Fruit fly (Drosophila melanogaster): ENCODE measurements around the gene CG4045.
A peak's percentile ranks its signal among the peaks of the same experiment; 100 is the strongest.

CG4045 gene

dm6 chrX:2073325-2073724 lies 2.4 kb downstream of the CG4045 start, which contains the start of gene CG4199 (continued):
- TF ChIP-seq YL-1 (GFP tag; optimal IDR thresholded peaks at IDR 0.05) = peak; percentile 24
- TF ChIP-seq pzg (GFP tag; optimal IDR thresholded peaks at IDR 0.05) = peak; percentile 89
- no peak for TF ChIP-seq sqz (GFP tag; optimal IDR thresholded peaks at IDR 0.05)
- peak; percentile 32 for TF ChIP-seq Lhr (GFP tag; optimal IDR thresholded peaks at IDR 0.05)
- TF ChIP-seq Adf1 (GFP tag; IDR thresholded peaks at IDR 0.05) = no peak
- no peak for TF ChIP-seq Chrac-16 (GFP tag; optimal IDR thresholded peaks at IDR 0.05)
- TF ChIP-seq CG4617 (GFP tag; optimal IDR thresholded peaks at IDR 0.05; ENCODE audit: borderline replicate concordance) = peak; percentile 23
- TF ChIP-seq Jarid2 (GFP tag; optimal IDR thresholded peaks at IDR 0.05) = peak; percentile 18
- TF ChIP-seq E2f2 (GFP tag; IDR thresholded peaks at IDR 0.05) = peak; percentile 80
- no peak for TF ChIP-seq CG6689 (GFP tag; IDR thresholded peaks at IDR 0.05)
- no peak for TF ChIP-seq kay (GFP tag; optimal IDR thresholded peaks at IDR 0.05)
- no peak for TF ChIP-seq CG17328 (GFP tag; IDR thresholded peaks at IDR 0.05)
- no peak for TF ChIP-seq lov (optimal IDR thresholded peaks at IDR 0.05)
- 0 out of 3 replicates have a peak, but pooled peaks have one; percentile 12 for TF ChIP-seq lov (GFP tag; IDR thresholded peaks at IDR 0.05)
- TF ChIP-seq MESR4 (GFP tag; optimal IDR thresholded peaks at IDR 0.05) = peak; percentile 70
- TF ChIP-seq CG17829 (tag; optimal IDR thresholded peaks at IDR 0.05) = peak; percentile 18
- peak; percentile 67 for TF ChIP-seq Sry-δ (GFP tag; optimal IDR thresholded peaks at IDR 0.05)
- peak; percentile 48 for TF ChIP-seq CG14710 (tag; optimal IDR thresholded peaks at IDR 0.05)
- peak; percentile 5 for TF ChIP-seq ac (GFP tag; optimal IDR thresholded peaks at IDR 0.05)
- peak; percentile 19; the same call in 1 of the 2 replicates for TF ChIP-seq onecut (GFP tag; IDR thresholded peaks at IDR 0.05)
- TF ChIP-seq CG2202 (tag; optimal IDR thresholded peaks at IDR 0.05) = no peak
- TF ChIP-seq CTCF (GFP tag; optimal IDR thresholded peaks at IDR 0.05) = peak; percentile 51
- peak; percentile 39 for TF ChIP-seq stwl (tag; optimal IDR thresholded peaks at IDR 0.05)
- peak; percentile 5 for TF ChIP-seq ems (GFP tag; optimal IDR thresholded peaks at IDR 0.05)
- TF ChIP-seq Bdp1 (GFP tag; optimal IDR thresholded peaks at IDR 0.05) = no peak
- peak; percentile 48 for TF ChIP-seq CG2116 (GFP tag; optimal IDR thresholded peaks at IDR 0.05)
- TF ChIP-seq slbo (GFP tag; IDR thresholded peaks at IDR 0.05) = peak; percentile 34; the same call in 1 of the 2 replicates
- TF ChIP-seq ftz-f1 (GFP tag; optimal IDR thresholded peaks at IDR 0.05) = peak; percentile 41
- peak; percentile 35; the same call in 1 of the 2 replicates for TF ChIP-seq unc-4 (GFP tag; IDR thresholded peaks at IDR 0.05; ENCODE audit: partially characterized antibody)
- TF ChIP-seq fu2 (GFP tag; optimal IDR thresholded peaks at IDR 0.05) = peak; percentile 10
- 0 out of 3 replicates have a peak, but pooled peaks have one; percentile 36 for TF ChIP-seq hb (GFP tag; IDR thresholded peaks at IDR 0.05; ENCODE audit: partially characterized antibody)
- peak; percentile 46 for TF ChIP-seq Rfx (GFP tag; IDR thresholded peaks at IDR 0.05)
- TF ChIP-seq Ets97D (GFP tag; optimal IDR thresholded peaks at IDR 0.05) = peak; percentile 41
- TF ChIP-seq Taf1 (GFP tag; IDR thresholded peaks at IDR 0.05) = no peak
- peak; percentile 24 for TF ChIP-seq nmo (GFP tag; optimal IDR thresholded peaks at IDR 0.05)
- TF ChIP-seq CG15514 (GFP tag; optimal IDR thresholded peaks at IDR 0.05) = peak; percentile 96
- peak; percentile 49 for TF ChIP-seq BEAF-32 (GFP tag; optimal IDR thresholded peaks at IDR 0.05)
- TF ChIP-seq MBD-R2 (GFP tag; IDR thresholded peaks at IDR 0.05) = peak; percentile 95
- peak; percentile 9 for TF ChIP-seq CG34376 (GFP tag; optimal IDR thresholded peaks at IDR 0.05)
- peak; percentile 6 for TF ChIP-seq jumu (GFP tag; optimal IDR thresholded peaks at IDR 0.05)
- no peak for TF ChIP-seq Ssrp (tag; optimal IDR thresholded peaks at IDR 0.05)
- no peak for TF ChIP-seq HLH3B (GFP tag; IDR thresholded peaks at IDR 0.05)
- TF ChIP-seq CG12659 (GFP tag; optimal IDR thresholded peaks at IDR 0.05) = peak; percentile 47
- peak; percentile 72 for TF ChIP-seq Ets65A (GFP tag)
- TF ChIP-seq CHES-1-like (GFP tag; optimal IDR thresholded peaks at IDR 0.05) = peak; percentile 52
- TF ChIP-seq Drgx (GFP tag; IDR thresholded peaks at IDR 0.05) = peak; percentile 20; the same call in 1 of the 2 replicates
- peak; percentile 15 for TF ChIP-seq luna (GFP tag; optimal IDR thresholded peaks at IDR 0.05)
- TF ChIP-seq gce (GFP tag; IDR thresholded peaks at IDR 0.05) = 0 out of 3 replicates have a peak, but pooled peaks have one; percentile 11
- TF ChIP-seq grau (tag; optimal IDR thresholded peaks at IDR 0.05) = peak; percentile 49
- no peak for TF ChIP-seq ro (GFP tag; IDR thresholded peaks at IDR 0.05)
- TF ChIP-seq sr (GFP tag; IDR thresholded peaks at IDR 0.05) = no peak
- no peak for TF ChIP-seq Nf-YC (tag; optimal IDR thresholded peaks at IDR 0.05)

All from whole organism, embryonic.